Fruit fly (Drosophila melanogaster) whole organism, embryonic: Measurements from ENCODE around the gene CG12182.

Experiments
- Ada2b ChIP-seq: fragments of 200-800 bp; sonication (Bioruptor generic); IDR thresholded peaks from 2 replicates; pipeline ENCODE4 v1.3.6; 2022; ENCODE audit warnings: missing biosample characterization, missing genetic modification characterization
- CG1024 ChIP-seq: fragments of 200-800 bp; sonication (Bioruptor generic); IDR thresholded peaks from 2 replicates; pipeline ENCODE4 v1.3.6; 2022; ENCODE audit warnings: missing biosample characterization, missing genetic modification characterization
- CG10366 ChIP-seq: fragments of 200-800 bp; sonication (Bioruptor generic); IDR thresholded peaks from 2 replicates; pipeline ENCODE4 v1.3.6; 2022; ENCODE audit warnings: missing biosample characterization, missing genetic modification characterization
- CG10462 ChIP-seq: fragments of 200-800 bp; sonication (Bioruptor generic); optimal IDR thresholded peaks from 2 replicates; lab custom pipeline; 2016; ENCODE audit warnings: missing biosample characterization, missing genetic modification characterization
- CG11456 ChIP-seq: fragments of 200-800 bp; sonication (Bioruptor generic); IDR thresholded peaks from 3 replicates; pipeline ENCODE4 v1.3.6; 2022; ENCODE audit warnings: missing biosample characterization, missing genetic modification characterization
- CG13123 ChIP-seq: fragments of 200-800 bp; sonication (Bioruptor generic); optimal IDR thresholded peaks from 2 replicates; lab custom pipeline; 2016; ENCODE audit warnings: missing biosample characterization, missing genetic modification characterization
- CG15514 ChIP-seq: fragments of 200-800 bp; sonication (Bioruptor generic); optimal IDR thresholded peaks from 3 replicates; lab custom pipeline; 2017; ENCODE audit warnings: missing biosample characterization, missing genetic modification characterization, mild to moderate bottlenecking, moderate library complexity, missing genetic modification reagents
- CG15601 ChIP-seq: fragments of 200-800 bp; sonication (Bioruptor generic); optimal IDR thresholded peaks from 3 replicates; lab custom pipeline; 2019; ENCODE audit warnings: missing biosample characterization, mild to moderate bottlenecking, missing genetic modification characterization, moderate library complexity
- CG18476 ChIP-seq: fragments of 200-800 bp; sonication (Bioruptor generic); optimal IDR thresholded peaks from 2 replicates; lab custom pipeline; 2016; ENCODE audit warnings: missing biosample characterization, mild to moderate bottlenecking, missing genetic modification characterization
- CG2712 ChIP-seq: fragments of 200-800 bp; optimal IDR thresholded peaks from 3 replicates; lab custom pipeline; 2019; ENCODE audit warnings: missing biosample characterization, mild to moderate bottlenecking, missing genetic modification characterization, moderate library complexity
- CG31224 ChIP-seq: fragments of 200-800 bp; sonication (Bioruptor generic); IDR thresholded peaks from 2 replicates; pipeline ENCODE4 v1.3.6; 2022; ENCODE audit warnings: missing biosample characterization, missing genetic modification characterization
- CG43689 ChIP-seq: fragments of 200-800 bp; sonication (Bioruptor generic); IDR thresholded peaks from 2 replicates; pipeline ENCODE4 v1.3.6; 2022; ENCODE audit warnings: missing biosample characterization, missing genetic modification characterization
- CG4404 ChIP-seq: fragments of 200-800 bp; sonication (Bioruptor generic); IDR thresholded peaks from 2 replicates; pipeline ENCODE4 v1.3.6; 2022; ENCODE audit warnings: missing biosample characterization, missing genetic modification characterization
- CG4617 ChIP-seq: fragments of 200-800 bp; sonication (Bioruptor generic); optimal IDR thresholded peaks from 3 replicates; lab custom pipeline; 2016; ENCODE audit warnings: missing biosample characterization, missing genetic modification characterization, borderline replicate concordance
- CG4707 ChIP-seq: fragments of 200-800 bp; sonication (Bioruptor generic); optimal IDR thresholded peaks from 2 replicates; lab custom pipeline; 2018; ENCODE audit warnings: missing biosample characterization, mild to moderate bottlenecking, missing genetic modification characterization, moderate library complexity
- CG6654 ChIP-seq: fragments of 200-800 bp; sonication (Bioruptor generic); optimal IDR thresholded peaks from 2 replicates; lab custom pipeline; 2017; ENCODE audit warnings: missing biosample characterization, mild to moderate bottlenecking, missing genetic modification characterization
- CG7271 ChIP-seq: fragments of 200-800 bp; sonication (Bioruptor generic); optimal IDR thresholded peaks from 2 replicates; lab custom pipeline; 2018; ENCODE audit warnings: missing biosample characterization, mild to moderate bottlenecking, missing genetic modification characterization, moderate library complexity
- D19A ChIP-seq: fragments of 200-800 bp; optimal IDR thresholded peaks from 3 replicates; lab custom pipeline; 2019; ENCODE audit warnings: missing biosample characterization, mild to moderate bottlenecking, missing genetic modification characterization, moderate library complexity
- Dbx ChIP-seq: fragments of 200-800 bp; sonication (Bioruptor generic); IDR thresholded peaks from 3 replicates; pipeline ENCODE4 v1.3.6; 2022; ENCODE audit warnings: missing biosample characterization, missing genetic modification characterization
- Dfd ChIP-seq, 2 experiments: fragments of >200 bp; optimal IDR thresholded peaks; 2 replicates each; lab custom pipeline; 2017; ENCODE audit warnings: missing biosample characterization in 2 of 2, missing genetic modification characterization in 2 of 2
- Dip3 ChIP-seq: fragments of 200-800 bp; sonication (Bioruptor generic); optimal IDR thresholded peaks from 3 replicates; lab custom pipeline; 2016; ENCODE audit warnings: missing biosample characterization, missing genetic modification characterization
- Dp ChIP-seq: fragments of 200-800 bp; sonication (Bioruptor generic); optimal IDR thresholded peaks from 2 replicates; lab custom pipeline; 2018; ENCODE audit warnings: missing biosample characterization, mild to moderate bottlenecking, missing genetic modification characterization, moderate library complexity
- Hey ChIP-seq: fragments of 200-800 bp; sonication (Bioruptor generic); optimal IDR thresholded peaks from 3 replicates; lab custom pipeline; 2018; ENCODE audit warnings: missing biosample characterization, mild to moderate bottlenecking, missing genetic modification characterization
- Hmx ChIP-seq: fragments of 200-800 bp; sonication (Bioruptor generic); optimal IDR thresholded peaks from 2 replicates; lab custom pipeline; 2016; ENCODE audit warnings: missing biosample characterization, missing genetic modification characterization
- Hr78 ChIP-seq, 2 experiments: fragments of 200-800 bp in 1 of 2; fragments of >200 bp in 1 of 2; sonication (Bioruptor generic) in 1 of 2; optimal IDR thresholded peaks; 2 replicates each; lab custom pipeline; 2017 to 2019; ENCODE audit warnings: missing biosample characterization in 2 of 2, missing genetic modification characterization in 2 of 2, mild to moderate bottlenecking in 1 of 2, moderate library complexity in 1 of 2
- Mad ChIP-seq: fragments of 200-800 bp; sonication (Bioruptor generic); optimal IDR thresholded peaks from 2 replicates; lab custom pipeline; 2016; ENCODE audit warnings: missing biosample characterization, missing genetic modification characterization
- Opbp ChIP-seq: fragments of 200-800 bp; sonication (Bioruptor generic); IDR thresholded peaks from 3 replicates; pipeline ENCODE4 v1.3.6; 2022; ENCODE audit warnings: missing biosample characterization, missing genetic modification characterization; ENCODE audit not compliant: partially characterized antibody
- Spps ChIP-seq: fragments of 200-800 bp; sonication (Bioruptor generic); optimal IDR thresholded peaks from 2 replicates; lab custom pipeline; 2018; ENCODE audit warnings: missing biosample characterization, mild to moderate bottlenecking, missing genetic modification characterization
- Sry-β ChIP-seq: fragments of 200-800 bp; sonication (Bioruptor generic); optimal IDR thresholded peaks from 2 replicates; lab custom pipeline; 2018; ENCODE audit warnings: missing biosample characterization, mild to moderate bottlenecking, missing genetic modification characterization, moderate library complexity
- Taf1 ChIP-seq: fragments of 200-800 bp; sonication (Bioruptor generic); IDR thresholded peaks from 2 replicates; pipeline ENCODE4 v1.3.6; 2022; ENCODE audit warnings: missing biosample characterization, missing genetic modification characterization
- Tbp ChIP-seq: fragments of >200 bp; optimal IDR thresholded peaks from 2 replicates; lab custom pipeline; 2018; ENCODE audit warnings: missing biosample characterization, missing genetic modification characterization
- ara ChIP-seq: fragments of 200-800 bp; sonication (Bioruptor generic); IDR thresholded peaks from 2 replicates; pipeline ENCODE4 v1.3.6; 2022; ENCODE audit warnings: missing biosample characterization, missing genetic modification characterization
- bsh ChIP-seq, 2 experiments: fragments of 200-800 bp; sonication (Bioruptor generic); optimal IDR thresholded peaks; 2 replicates each; lab custom pipeline; 2017 to 2018; ENCODE audit warnings: mild to moderate bottlenecking in 2 of 2, missing biosample characterization in 2 of 2, missing genetic modification characterization in 2 of 2, moderate library complexity in 1 of 2
- caup ChIP-seq: fragments of 200-800 bp; sonication (Bioruptor generic); optimal IDR thresholded peaks from 3 replicates; lab custom pipeline; 2017; ENCODE audit warnings: missing biosample characterization, mild to moderate bottlenecking, missing genetic modification characterization, moderate library complexity; ENCODE audit not compliant: severe bottlenecking
- ems ChIP-seq: fragments of 200-800 bp; sonication (Bioruptor generic); optimal IDR thresholded peaks from 3 replicates; lab custom pipeline; 2016; ENCODE audit warnings: missing biosample characterization, missing genetic modification characterization
- ewg ChIP-seq: fragments of 200-800 bp; sonication (Bioruptor generic); optimal IDR thresholded peaks from 3 replicates; lab custom pipeline; 2017; ENCODE audit warnings: mild to moderate bottlenecking, missing biosample characterization, missing genetic modification reagents, missing genetic modification characterization
- exex ChIP-seq: fragments of 200-800 bp; sonication (Bioruptor generic); optimal IDR thresholded peaks from 4 replicates; lab custom pipeline; 2018; ENCODE audit warnings: missing biosample characterization, mild to moderate bottlenecking, missing genetic modification characterization, moderate library complexity
- fd3F ChIP-seq: fragments of 200-800 bp; sonication (Bioruptor generic); optimal IDR thresholded peaks from 2 replicates; lab custom pipeline; 2018; ENCODE audit warnings: missing biosample characterization, mild to moderate bottlenecking, missing genetic modification characterization, moderate library complexity
- gsb ChIP-seq: fragments of 200-800 bp; sonication (Bioruptor generic); IDR thresholded peaks from 2 replicates; pipeline ENCODE4 v1.3.6; 2022; ENCODE audit warnings: missing biosample characterization, missing genetic modification characterization
- nerfin-2 ChIP-seq: fragments of 200-800 bp; sonication (Bioruptor generic); IDR thresholded peaks from 2 replicates; pipeline ENCODE4 v1.3.6; 2022; ENCODE audit warnings: missing biosample characterization, missing genetic modification characterization; ENCODE audit not compliant: partially characterized antibody
- nmo ChIP-seq: fragments of 200-800 bp; sonication (Bioruptor generic); optimal IDR thresholded peaks from 2 replicates; lab custom pipeline; 2018; ENCODE audit warnings: missing biosample characterization, mild to moderate bottlenecking, missing genetic modification characterization, moderate library complexity
- pho ChIP-seq: fragments of 200-800 bp; sonication (Bioruptor generic); optimal IDR thresholded peaks from 2 replicates; lab custom pipeline; 2016; ENCODE audit warnings: missing biosample characterization, missing genetic modification characterization
- phol ChIP-seq: fragments of 200-800 bp; sonication (Bioruptor generic); optimal IDR thresholded peaks from 3 replicates; lab custom pipeline; 2018; ENCODE audit warnings: missing biosample characterization, mild to moderate bottlenecking, missing genetic modification characterization, moderate library complexity
- pros ChIP-seq: fragments of 200-800 bp; sonication (Bioruptor generic); optimal IDR thresholded peaks from 3 replicates; lab custom pipeline; 2019; ENCODE audit warnings: missing biosample characterization, mild to moderate bottlenecking, missing genetic modification characterization, moderate library complexity
- sqz ChIP-seq: fragments of 200-800 bp; sonication (Bioruptor generic); optimal IDR thresholded peaks from 3 replicates; lab custom pipeline; 2018; ENCODE audit warnings: missing biosample characterization, mild to moderate bottlenecking, missing genetic modification characterization
- trem ChIP-seq: fragments of 200-800 bp; optimal IDR thresholded peaks from 3 replicates; lab custom pipeline; 2019; ENCODE audit warnings: missing biosample characterization, mild to moderate bottlenecking, missing genetic modification characterization, moderate library complexity
- zfh2 ChIP-seq: fragments of 200-800 bp; sonication (Bioruptor generic); optimal IDR thresholded peaks from 2 replicates; lab custom pipeline; 2016; ENCODE audit warnings: missing biosample characterization, missing genetic modification characterization

Gene CG12182

dm6 chr3L:2585794-2586741 lies 13.3 kb downstream of the CG12182 start, which contains the start of gene msn (continued):
- TF ChIP-seq CG6654 (no peak), CG18476 (GFP tag; lab: Kevin White, UChicago) (no peak), fd3F (GFP tag; lab: Kevin White, UChicago) (no peak), CG43689 (GFP tag; lab: Robert Waterston, UW) (no peak), exex (no peak), Hmx (GFP tag; lab: Kevin White, UChicago) (no peak), Hey (tag; lab: Kevin White, UChicago) (no peak), CG11456 (GFP tag; lab: Robert Waterston, UW) (0 out of 3 replicates have a peak, but pooled peaks have one; percentile 37), CG7271 (no peak), CG15514 (GFP tag; lab: Kevin White, UChicago) (peak; percentile 63), ewg (peak; percentile 37), D19A (tag; lab: Kevin White, UChicago) (no peak), CG2712 (tag; lab: Kevin White, UChicago) (no peak), nmo (GFP tag; lab: Kevin White, UChicago) (no peak), Spps (tag; lab: Kevin White, UChicago) (no peak), phol (tag; lab: Kevin White, UChicago) (no peak), CG31224 (GFP tag; lab: Robert Waterston, UW) (peak; percentile 21; the same call in 1 of the 2 replicates), CG1024 (GFP tag; lab: Robert Waterston, UW) (peak; percentile 5; the same call in 1 of the 2 replicates), caup (peak; percentile 42), Sry-β (GFP tag; lab: Kevin White, UChicago) (no peak), ems (GFP tag; lab: Kevin White, UChicago) (peak; percentile 33), pho (GFP tag; lab: Kevin White, UChicago) (peak; percentile 19), trem (peak; percentile 36), zfh2 (GFP tag; lab: Kevin White, UChicago) (no peak), gsb (0 out of 2 replicates have a peak, but pooled peaks have one; percentile 29), CG15601 (tag; lab: Kevin White, UChicago) (no peak), CG13123 (GFP tag; lab: Kevin White, UChicago) (no peak), ara (GFP tag; lab: Robert Waterston, UW) (no peak), CG4707 (GFP tag; lab: Kevin White, UChicago) (no peak), nerfin-2 (no peak), Taf1 (no peak), CG10462 (GFP tag; lab: Kevin White, UChicago) (no peak), Opbp (peak; percentile 61; the same call in 2 of the 3 replicates), CG4404 (GFP tag; lab: Robert Waterston, UW) (no peak), Dip3 (GFP tag; lab: Kevin White, UChicago) (peak; percentile 4), bsh (GFP tag; optimal IDR thresholded peaks at IDR 0.05; lab: Kevin White, UChicago) (peak in 1 of 2 experiments; percentile 40), Hr78 (GFP tag; optimal IDR thresholded peaks at IDR 0.05; lab: Kevin White, UChicago) (peak in 1 of 2 experiments; percentile 46), pros (GFP tag; lab: Kevin White, UChicago) (peak; percentile 18), CG4617 (GFP tag; lab: Kevin White, UChicago) (peak; percentile 59), CG10366 (GFP tag; lab: Robert Waterston, UW) (peak; percentile 18; the same call in 1 of the 2 replicates), Ada2b (GFP tag; lab: Robert Waterston, UW) (no peak), Tbp (GFP tag; lab: Kevin White, UChicago) (no peak), sqz (GFP tag; lab: Kevin White, UChicago) (peak; percentile 91), Dp (GFP tag; lab: Kevin White, UChicago) (peak; percentile 6), Dfd (GFP tag; optimal IDR thresholded peaks at IDR 0.05; lab: Kevin White, UChicago) (no peak), Dbx (peak; percentile 54), Mad (GFP tag; lab: Kevin White, UChicago) (no peak)
